Worm (Caenorhabditis elegans) whole organism, early embryonic: ENCODE data around the gene F42A9.3.

Experiments used
- B0310.2 ChIP-seq: sonication (generic microtip); optimal IDR thresholded peaks from 2 replicates; lab custom pipeline; 2016; ENCODE audit warnings: mild to moderate bottlenecking, missing genetic modification characterization, missing compliant biosample characterization
- F13C5.2 ChIP-seq: sonication (generic microtip); optimal IDR thresholded peaks from 2 replicates; lab custom pipeline; 2017; ENCODE audit warnings: mild to moderate bottlenecking, missing genetic modification characterization, inconsistent platforms, missing compliant biosample characterization
- hmbx-1 ChIP-seq: sonication (generic microtip); optimal IDR thresholded peaks from 2 replicates; lab custom pipeline; 2016; ENCODE audit warnings: mild to moderate bottlenecking, missing genetic modification characterization, missing compliant biosample characterization

DNA sequence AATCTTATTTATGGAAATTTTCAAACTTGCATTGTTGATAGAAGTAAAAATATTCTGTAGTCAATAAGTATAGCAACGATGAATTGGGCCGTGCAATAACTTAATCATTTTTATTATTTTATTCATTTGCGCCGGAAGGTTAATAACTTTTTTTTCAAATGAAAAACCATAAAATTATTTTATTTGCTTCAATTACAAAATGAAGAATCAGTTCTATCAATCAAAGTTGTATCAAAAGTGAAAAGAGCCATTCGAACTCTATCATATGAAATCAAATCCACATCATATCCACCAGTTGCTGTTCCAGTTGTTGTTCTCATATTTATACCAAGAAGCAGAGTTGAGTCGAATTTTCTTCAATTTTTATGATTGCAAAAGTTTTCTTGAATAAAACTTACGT is 31.4 kb downstream of the F42A9.3 start, which contains the start of gene cyp-33E1:
- TF ChIP-seq B0310.2 (tag; lab: Kevin White, UChicago) (no peak), F13C5.2 (tag; lab: Kevin White, UChicago) (no peak), hmbx-1 (tag; lab: Kevin White, UChicago) (no peak)
